Worm (Caenorhabditis elegans) whole organism, L4 larva: ENCODE results near the gene lis-1.

Experiments used
- Y48G9A.11 ChIP-seq: fragments of 200-800 bp; sonication (Bioruptor generic); IDR thresholded peaks from 2 replicates; pipeline ENCODE4 v1.3.6; 2022; ENCODE audit warnings: missing genetic modification reagents, missing genetic modification characterization, missing compliant biosample characterization
- ceh-20 ChIP-seq: fragments of 200-800 bp; sonication (Bioruptor generic); IDR thresholded peaks from 2 replicates; pipeline ENCODE4 v1.3.6; 2022; ENCODE audit warnings: missing genetic modification reagents, missing genetic modification characterization, missing compliant biosample characterization
- dmd-8 ChIP-seq: fragments of 200-800 bp; sonication (Bioruptor generic); IDR thresholded peaks from 2 replicates; pipeline ENCODE4 v1.3.6; 2022; ENCODE audit warnings: missing genetic modification characterization, missing compliant biosample characterization
- duxl-1 ChIP-seq: sonication (generic microtip); optimal IDR thresholded peaks from 2 replicates; lab custom pipeline; 2016; ENCODE audit warnings: mild to moderate bottlenecking, missing genetic modification characterization, moderate library complexity, missing compliant biosample characterization; ENCODE audit not compliant: poor library complexity
- lsy-2 ChIP-seq, 2 experiments: fragments of 150-350 bp in 1 of 2; sonication (generic microtip) in 1 of 2; optimal IDR thresholded peaks; 2 replicates each; lab custom pipeline; 2014 to 2017; ENCODE audit warnings: missing biosample characterization in 2 of 2, missing genetic modification characterization in 2 of 2
- mes-2 ChIP-seq: sonication (generic microtip); optimal IDR thresholded peaks from 2 replicates; lab custom pipeline; 2016; ENCODE audit warnings: missing genotype, mild to moderate bottlenecking, missing genetic modification characterization, missing compliant biosample characterization; ENCODE audit not compliant: poor library complexity, severe bottlenecking
- nhr-11 ChIP-seq: fragments of 150-350 bp; optimal IDR thresholded peaks from 2 replicates; lab custom pipeline; 2014; ENCODE audit warnings: missing biosample characterization, missing genetic modification characterization
- nhr-42 ChIP-seq: fragments of 200-800 bp; sonication (Bioruptor generic); IDR thresholded peaks from 2 replicates; pipeline ENCODE4 v1.3.6; 2022; ENCODE audit warnings: missing genetic modification characterization, missing compliant biosample characterization
- pha-4 ChIP-seq, 2 experiments: fragments of 150-350 bp in 1 of 2; fragments of 200-800 bp in 1 of 2; sonication (Bioruptor generic) in 1 of 2; IDR thresholded peaks in 1 of 2; optimal IDR thresholded peaks in 1 of 2; 2 replicates each; pipeline versions ENCODE4 v1.3.6 to Lab custom; 2014 to 2022; ENCODE audit warnings: missing genetic modification characterization in 2 of 2, missing genetic modification reagents in 2 of 2, missing biosample characterization in 1 of 2, missing compliant biosample characterization in 1 of 2
- unc-62 ChIP-seq, 3 experiments: fragments of 150-350 bp in 1 of 3; sonication (generic microtip); optimal IDR thresholded peaks in 2 of 3; peaks in 1 of 3; 1 replicate in 1 of 3; 2 replicates in 2 of 3; lab custom pipeline; 2014 to 2017; ENCODE audit warnings: missing biosample characterization in 3 of 3, missing genetic modification characterization in 3 of 3, missing genetic modification reagents in 3 of 3, missing genotype in 1 of 3
- zfp-2 ChIP-seq: sonication (generic microtip); optimal IDR thresholded peaks from 2 replicates; lab custom pipeline; 2016; ENCODE audit warnings: mild to moderate bottlenecking, missing genetic modification characterization, missing compliant biosample characterization

DNA sequence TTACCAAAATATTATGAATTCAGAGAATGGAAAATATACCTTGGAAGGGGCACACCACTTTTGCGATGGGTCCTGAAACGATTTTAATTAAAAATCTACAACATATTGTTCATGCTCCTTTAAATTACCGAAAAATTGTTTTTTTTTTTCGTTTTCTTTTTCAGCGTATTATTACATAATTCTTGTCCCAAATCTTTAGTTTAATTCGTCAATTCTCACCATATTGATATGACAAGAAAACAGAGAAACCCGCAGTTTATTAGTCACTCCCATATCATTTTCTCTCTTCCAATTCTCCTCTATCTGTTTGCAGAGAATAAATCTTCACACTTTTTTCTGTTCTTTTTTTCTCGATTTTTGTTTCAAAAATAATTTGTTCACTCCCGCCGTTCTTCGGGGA lies 18.8 kb upstream of the lis-1 start, which contains the start of gene F11F1.1:
- TF ChIP-seq dmd-8 (GFP tag; lab: Robert Waterston, UW) = no peak
- TF ChIP-seq duxl-1 (tag; lab: Kevin White, UChicago) = no peak
- TF ChIP-seq unc-62 (GFP tag; optimal IDR thresholded peaks at IDR 0.05 in 1 of 2; lab: Kevin White, UChicago) = no peak
- no peak for TF ChIP-seq unc-62 (tag; optimal IDR thresholded peaks at IDR 0.05; lab: Kevin White, UChicago)
- no peak for TF ChIP-seq pha-4 (GFP tag; IDR thresholded peaks at IDR 0.05; lab: Robert Waterston, UW)
- TF ChIP-seq pha-4 (tag; optimal IDR thresholded peaks at IDR 0.05; lab: Kevin White, UChicago) = no peak
- TF ChIP-seq lsy-2 (tag; optimal IDR thresholded peaks at IDR 0.05; lab: Kevin White, UChicago) = no peak
- TF ChIP-seq Y48G9A.11 (GFP tag; lab: Robert Waterston, UW) = no peak
- no peak for TF ChIP-seq mes-2 (tag; lab: Kevin White, UChicago)
- TF ChIP-seq zfp-2 = no peak
- no peak for TF ChIP-seq nhr-11
- TF ChIP-seq nhr-42 (GFP tag; lab: Robert Waterston, UW) = no peak
- no peak for TF ChIP-seq ceh-20 (GFP tag; lab: Robert Waterston, UW)
